Worm (Caenorhabditis elegans): ENCODE measurements around the gene nhr-281.

Gene nhr-281

ce11 chrX:14113347-14113746 is at the start of gene nhr-281:
nhr-281 (minus strand) TSS chrX:14113447.
- TF ChIP-seq ztf-28 (GFP tag; IDR thresholded peaks at IDR 0.05) (no peak), F23B12.7 (tag; optimal IDR thresholded peaks at IDR 0.05; ENCODE audit: insufficient read depth) (no peak), sptf-2 (GFP tag; optimal IDR thresholded peaks at IDR 0.05) (no peak), dpff-1 (tag; optimal IDR thresholded peaks at IDR 0.05) (no peak), nfya-1 (tag; optimal IDR thresholded peaks at IDR 0.05; ENCODE audit: borderline replicate concordance, insufficient read depth) (no peak), attf-5 (GFP tag; optimal IDR thresholded peaks at IDR 0.05) (no peak), F49E8.2 (tag; optimal IDR thresholded peaks at IDR 0.05; ENCODE audit: insufficient read depth) (no peak), F57C9.4 (tag; optimal IDR thresholded peaks at IDR 0.05) (no peak), ceh-58 (GFP tag; IDR thresholded peaks at IDR 0.05) (no peak), nfya-2 (GFP tag; IDR thresholded peaks at IDR 0.05) (no peak), bed-2 (GFP tag; IDR thresholded peaks at IDR 0.05) (no peak), unc-130 (GFP tag; optimal IDR thresholded peaks at IDR 0.05) (no peak), ets-4 (GFP tag; optimal IDR thresholded peaks at IDR 0.05) (no peak), let-526 (GFP tag; IDR thresholded peaks at IDR 0.05) (no peak), cebp-2 (GFP tag; IDR thresholded peaks at IDR 0.05) (no peak), C06A6.2 (GFP tag; conservative IDR thresholded peaks at IDR 0.05) (no peak), attf-3 (GFP tag; conservative IDR thresholded peaks at IDR 0.05) (no peak)

ce11 chrX:14161684-14162347 is 48.6 kb upstream of the nhr-281 start, which contains the start of gene lgc-25:
lgc-25 (minus strand) TSS chrX:14161734.
- no peak for TF ChIP-seq madf-6 (GFP tag; IDR thresholded peaks at IDR 0.05)
- TF ChIP-seq mcd-1 (GFP tag; IDR thresholded peaks at IDR 0.05), result no peak; the same call in 1 of the 2 replicates
- TF ChIP-seq B0336.3 (GFP tag; IDR thresholded peaks at IDR 0.05), result no peak
- TF ChIP-seq rec-8 (tag; optimal IDR thresholded peaks at IDR 0.05), result peak; percentile 59 to 73
- peak; percentile 70 for TF ChIP-seq mes-4 (tag; optimal IDR thresholded peaks at IDR 0.05)
- TF ChIP-seq ztf-26 (tag; optimal IDR thresholded peaks at IDR 0.05), result peak; percentile 58
- TF ChIP-seq tbp1 (GFP tag; optimal IDR thresholded peaks at IDR 0.05), result peak; percentile 91
- no peak for TF ChIP-seq ets-4 (GFP tag; optimal IDR thresholded peaks at IDR 0.05)
- peak; percentile 10 for TF ChIP-seq gei-17 (GFP tag; optimal IDR thresholded peaks at IDR 0.05)
- TF ChIP-seq F23B12.7 (tag; optimal IDR thresholded peaks at IDR 0.05; ENCODE audit: insufficient read depth), result peak; percentile 86
- TF ChIP-seq madf-10 (tag; optimal IDR thresholded peaks at IDR 0.05), result peak; percentile 55
- peak; percentile 44 for TF ChIP-seq hrde-1 (tag; optimal IDR thresholded peaks at IDR 0.05; ENCODE audit: borderline replicate concordance)
- TF ChIP-seq T07F8.4 (tag; optimal IDR thresholded peaks at IDR 0.05), result peak; percentile 73
- peak; percentile 83 for TF ChIP-seq him-1 (tag; optimal IDR thresholded peaks at IDR 0.05)
- peak; percentile 71 for TF ChIP-seq repo-1 (tag; optimal IDR thresholded peaks at IDR 0.05)
- 0 out of 2 replicates have a peak, but pooled peaks have one; percentile 36 for TF ChIP-seq cebp-1 (GFP tag; IDR thresholded peaks at IDR 0.05)
- no peak for TF ChIP-seq cebp-1 (tag; optimal IDR thresholded peaks at IDR 0.05)
- TF ChIP-seq C06A6.2 (GFP tag; conservative IDR thresholded peaks at IDR 0.05), result no peak
- peak; percentile 33 for TF ChIP-seq snpc-3.4 (tag; optimal IDR thresholded peaks at IDR 0.05)
- peak; percentile 71 for TF ChIP-seq nhr-90 (tag; optimal IDR thresholded peaks at IDR 0.05)
- peak; percentile 50 for TF ChIP-seq nhr-179 (tag; optimal IDR thresholded peaks at IDR 0.05)
- peak; percentile 66; the same call in 1 of the 2 replicates for TF ChIP-seq dox-1 (GFP tag; IDR thresholded peaks at IDR 0.05)
- peak; percentile 84 for TF ChIP-seq lin-26 (GFP tag; IDR thresholded peaks at IDR 0.05)
- TF ChIP-seq atf-7 (tag; optimal IDR thresholded peaks at IDR 0.05), result peak; percentile 21
- peak; percentile 5 for TF ChIP-seq lin-54 (GFP tag; optimal IDR thresholded peaks at IDR 0.05)
- TF ChIP-seq mxl-1 (tag; optimal IDR thresholded peaks at IDR 0.05), result peak; percentile 36
- no peak for TF ChIP-seq tlf-1 (GFP tag; optimal IDR thresholded peaks at IDR 0.05)
- TF ChIP-seq ztf-6 (GFP tag; IDR thresholded peaks at IDR 0.05), result no peak
- TF ChIP-seq F22D6.2 (tag; optimal IDR thresholded peaks at IDR 0.05), result peak; percentile 28
- TF ChIP-seq die-1 (tag; optimal IDR thresholded peaks at IDR 0.05), result peak; percentile 82
- TF ChIP-seq zfh-2 (GFP tag; conservative IDR thresholded peaks at IDR 0.05), result no peak
- TF ChIP-seq Y53F4B.3 (GFP tag; IDR thresholded peaks at IDR 0.05), result no peak

All from whole organism, young adult.